Worm (Caenorhabditis elegans): Measurements from ENCODE around the gene F45E1.4.
A peak's percentile ranks its signal among the peaks of the same experiment; 100 is the strongest.

The F45E1.4 gene

ce11 chrX:8036219-8036883 is 50.6 kb downstream of the F45E1.4 start:
- TF ChIP-seq nhr-10 (tag; optimal IDR thresholded peaks at IDR 0.05) (peak; percentile 99), unc-55 (GFP tag; optimal IDR thresholded peaks at IDR 0.05) (peak; percentile 99), lsy-2 (tag; optimal IDR thresholded peaks at IDR 0.05) (peak; percentile 95 to 97), mbf-1 (tag; optimal IDR thresholded peaks at IDR 0.05) (peak; percentile 81), nhr-11 (tag; optimal IDR thresholded peaks at IDR 0.05) (peak; percentile 55), lin-11 (tag; optimal IDR thresholded peaks at IDR 0.05) (peak; percentile 86), dmd-4 (tag; optimal IDR thresholded peaks at IDR 0.05) (peak; percentile 80), F13H6.1 (tag; optimal IDR thresholded peaks at IDR 0.05) (peak; percentile 99), blmp-1 (tag; optimal IDR thresholded peaks at IDR 0.05; ENCODE audit: insufficient read depth) (peak; percentile 72), fos-1 (tag; optimal IDR thresholded peaks at IDR 0.05) (peak; percentile 98), nhr-237 (tag; optimal IDR thresholded peaks at IDR 0.05) (peak; percentile 97), sem-4 (tag; optimal IDR thresholded peaks at IDR 0.05) (peak; percentile 98), mdl-1 (tag; optimal IDR thresholded peaks at IDR 0.05) (peak; percentile 94 to 96), lin-13 (GFP tag; optimal IDR thresholded peaks at IDR 0.05) (peak; percentile 98), sma-9 (GFP tag; optimal IDR thresholded peaks at IDR 0.05) (peak; percentile 98), sma-9 (tag; optimal IDR thresholded peaks at IDR 0.05) (no peak), lin-39 (tag; optimal IDR thresholded peaks at IDR 0.05) (peak; percentile 98), elt-1 (tag; optimal IDR thresholded peaks at IDR 0.05) (no peak), elt-3 (tag; optimal IDR thresholded peaks at IDR 0.05) (peak; percentile 64), skn-1 (tag; optimal IDR thresholded peaks at IDR 0.05) (peak; percentile 95), ztf-11 (tag; optimal IDR thresholded peaks at IDR 0.05) (peak; percentile 83), unc-39 (tag; optimal IDR thresholded peaks at IDR 0.05) (no peak), zag-1 (tag; optimal IDR thresholded peaks at IDR 0.05) (peak; percentile 99), ceh-82 (tag; optimal IDR thresholded peaks at IDR 0.05) (peak; percentile 97), mab-5 (tag; optimal IDR thresholded peaks at IDR 0.05) (peak; percentile 99), ama-1 (optimal IDR thresholded peaks at IDR 0.05) (peak; percentile 84), Y55F3AM.14 (GFP tag; optimal IDR thresholded peaks at IDR 0.05) (peak; percentile 96), ceh-16 (tag; optimal IDR thresholded peaks at IDR 0.05) (peak; percentile 95), aly-2 (tag; optimal IDR thresholded peaks at IDR 0.05) (no peak), crh-2 (tag; optimal IDR thresholded peaks at IDR 0.05) (peak; percentile 100), gmeb-1 (tag; optimal IDR thresholded peaks at IDR 0.05) (peak; percentile 94), snpc-4 (tag; optimal IDR thresholded peaks at IDR 0.05) (peak; percentile 88), peb-1 (tag; optimal IDR thresholded peaks at IDR 0.05) (no peak), egl-27 (tag; optimal IDR thresholded peaks at IDR 0.05) (peak; percentile 99), ZK546.5 (tag; optimal IDR thresholded peaks at IDR 0.05) (peak; percentile 72), ztf-1 (GFP tag; conservative IDR thresholded peaks at IDR 0.05) (peak; percentile 80; the same call in 1 of the 2 replicates), nhr-6 (tag; optimal IDR thresholded peaks at IDR 0.05) (peak; percentile 100), nhr-21 (tag; optimal IDR thresholded peaks at IDR 0.05) (peak; percentile 100), nhr-129 (tag; optimal IDR thresholded peaks at IDR 0.05) (peak; percentile 100), nhr-25 (tag; optimal IDR thresholded peaks at IDR 0.05) (peak; percentile 99), alr-1 (tag; optimal IDR thresholded peaks at IDR 0.05) (no peak), ztf-4 (tag; optimal IDR thresholded peaks at IDR 0.05) (peak; percentile 99), R02D3.7 (tag; optimal IDR thresholded peaks at IDR 0.05) (peak; percentile 78), sma-3 (GFP tag; optimal IDR thresholded peaks at IDR 0.05) (peak; percentile 99), C34F6.9 (tag; optimal IDR thresholded peaks at IDR 0.05) (peak; percentile 97), unc-62 (GFP tag; optimal IDR thresholded peaks at IDR 0.05) (peak; percentile 97), nhr-23 (tag; optimal IDR thresholded peaks at IDR 0.05) (peak; percentile 20), nhr-77 (tag; optimal IDR thresholded peaks at IDR 0.05) (peak; percentile 96), nhr-12 (tag; optimal IDR thresholded peaks at IDR 0.05) (peak; percentile 66)
